Fruit fly (Drosophila melanogaster) S2 (cell line): ENCODE data around the gene CG18493.

Source experiments
- CG8478 ChIP-seq: fragments of >200 bp; optimal IDR thresholded peaks from 2 replicates; lab custom pipeline; 2018
- CTCF ChIP-seq, 2 experiments: fragments of >200 bp; optimal IDR thresholded peaks; 2 replicates each; lab custom pipeline; 2018

CG18493 gene

dm6 chr3R:19389919-19390318 is at the start of gene CG18493:
Gene CG18493 (plus strand): TSS chr3R:19390270.
- TF ChIP-seq CTCF (optimal IDR thresholded peaks at IDR 0.05; lab: Kevin White, UChicago), result no peak
- TF ChIP-seq CG8478 (lab: Kevin White, UChicago), result no peak

dm6 chr3R:19340312-19341079 is 49.6 kb upstream of the CG18493 start:
- TF ChIP-seq CG8478 (lab: Kevin White, UChicago) (no peak), CTCF (optimal IDR thresholded peaks at IDR 0.05; lab: Kevin White, UChicago) (no peak)

- TF ChIP-seq CG8478 (lab: Kevin White, UChicago), result no peak
- TF ChIP-seq CTCF (optimal IDR thresholded peaks at IDR 0.05; lab: Kevin White, UChicago), result no peak
Observed at dm6 chr3R:19341779-19342178, 48.3 kb upstream of the CG18493 start.

dm6 chr3R:19343534-19344325 is 46.3 kb upstream of the CG18493 start:
- no peak for TF ChIP-seq CG8478 (lab: Kevin White, UChicago)
- no peak for TF ChIP-seq CTCF (optimal IDR thresholded peaks at IDR 0.05; lab: Kevin White, UChicago)

- TF ChIP-seq CTCF (optimal IDR thresholded peaks at IDR 0.05; lab: Kevin White, UChicago), result no peak
- no peak for TF ChIP-seq CG8478 (lab: Kevin White, UChicago)
Observed at dm6 chr3R:19345214-19345613, 44.9 kb upstream of the CG18493 start.

- TF ChIP-seq CTCF (optimal IDR thresholded peaks at IDR 0.05; lab: Kevin White, UChicago), result no peak
- no peak for TF ChIP-seq CG8478 (lab: Kevin White, UChicago)
Observed at dm6 chr3R:19346532-19346931, 43.5 kb upstream of the CG18493 start.

dm6 chr3R:19347678-19348077 is 42.4 kb upstream of the CG18493 start:
- TF ChIP-seq CTCF (optimal IDR thresholded peaks at IDR 0.05; lab: Kevin White, UChicago) (no peak), CG8478 (lab: Kevin White, UChicago) (no peak)

- TF ChIP-seq CG8478 (lab: Kevin White, UChicago) (no peak), CTCF (optimal IDR thresholded peaks at IDR 0.05; lab: Kevin White, UChicago) (no peak)
Observed at dm6 chr3R:19350375-19350943, 39.6 kb upstream of the CG18493 start.

- TF ChIP-seq CG8478 (lab: Kevin White, UChicago) (no peak), CTCF (optimal IDR thresholded peaks at IDR 0.05; lab: Kevin White, UChicago) (no peak)
Observed at dm6 chr3R:19352121-19352520, 37.9 kb upstream of the CG18493 start.

- TF ChIP-seq CTCF (optimal IDR thresholded peaks at IDR 0.05; lab: Kevin White, UChicago) (no peak), CG8478 (lab: Kevin White, UChicago) (no peak)
Observed at dm6 chr3R:19353751-19354150, 36.3 kb upstream of the CG18493 start, which contains the start of gene CG43203. Gene CG43203 (plus strand): TSS chr3R:19354051.

- TF ChIP-seq CG8478 (lab: Kevin White, UChicago) (no peak), CTCF (optimal IDR thresholded peaks at IDR 0.05; lab: Kevin White, UChicago) (no peak)
Observed at dm6 chr3R:19362879-19363278, 27.2 kb upstream of the CG18493 start.

- TF ChIP-seq CG8478 (lab: Kevin White, UChicago) (no peak), CTCF (optimal IDR thresholded peaks at IDR 0.05; lab: Kevin White, UChicago) (no peak)
Observed at dm6 chr3R:19369060-19369459, 21.0 kb upstream of the CG18493 start.

dm6 chr3R:19370693-19371092 is 19.4 kb upstream of the CG18493 start:
- TF ChIP-seq CG8478 (lab: Kevin White, UChicago) (no peak), CTCF (optimal IDR thresholded peaks at IDR 0.05; lab: Kevin White, UChicago) (no peak)

- TF ChIP-seq CG8478 (lab: Kevin White, UChicago), result no peak
- TF ChIP-seq CTCF (optimal IDR thresholded peaks at IDR 0.05; lab: Kevin White, UChicago), result no peak
Observed at dm6 chr3R:19374689-19375088, 15.4 kb upstream of the CG18493 start, which contains the start of gene CG3581. Gene CG3581 (minus strand): TSS chr3R:19374789.

- TF ChIP-seq CG8478 (lab: Kevin White, UChicago), result no peak
- no peak for TF ChIP-seq CTCF (optimal IDR thresholded peaks at IDR 0.05; lab: Kevin White, UChicago)
Observed at dm6 chr3R:19375923-19376322, 14.1 kb upstream of the CG18493 start, which contains the start of gene CG31404. Gene CG31404 (minus strand): TSS chr3R:19376023.
